Fruit fly (Drosophila melanogaster): ENCODE results near the gene Rrp46.

DNA sequence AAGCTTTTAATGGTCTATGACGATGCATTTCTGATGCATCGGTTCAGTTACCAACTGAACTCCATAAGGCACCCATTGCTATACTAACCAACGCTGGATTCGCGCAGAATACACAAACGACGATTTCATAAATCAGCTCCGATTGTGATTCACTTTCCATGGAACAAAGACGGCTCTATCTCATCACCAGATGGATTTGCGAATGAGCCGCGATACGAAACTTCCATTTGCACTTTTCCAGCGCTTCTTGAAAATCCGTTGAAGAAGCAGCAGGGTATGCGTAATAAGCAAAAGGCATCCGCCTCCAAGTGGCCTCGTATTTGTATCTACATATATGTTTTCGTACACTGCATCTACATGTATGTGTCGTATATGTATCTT, 20.6 kb upstream of the Rrp46 start:
- TF ChIP-seq tj (GFP tag; optimal IDR thresholded peaks at IDR 0.05) (no peak), Hr96 (GFP tag; optimal IDR thresholded peaks at IDR 0.05) (no peak), Mnt (GFP tag; optimal IDR thresholded peaks at IDR 0.05) (no peak)

Measured in whole organism, adult.